Fruit fly (Drosophila melanogaster): ENCODE results near the gene CG15152.

DNA sequence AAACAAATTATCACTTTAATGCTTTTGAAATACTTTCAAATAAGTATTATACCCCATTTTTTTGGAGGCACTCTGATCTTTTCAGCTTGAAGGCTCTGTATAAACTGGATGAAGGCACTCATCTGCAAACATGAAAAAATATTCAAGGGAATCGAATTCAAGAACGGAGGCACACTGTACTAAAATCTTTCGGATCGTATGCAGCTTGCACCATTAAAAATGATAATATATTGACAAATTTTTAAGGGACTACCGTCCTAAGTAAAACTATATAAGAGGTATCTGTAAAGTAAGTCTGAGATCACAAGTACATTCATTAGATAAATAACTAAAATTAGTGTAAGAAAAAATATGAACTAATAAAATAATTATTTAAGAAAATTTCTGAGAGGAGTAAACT is 1.3 kb upstream of the CG15152 start, which contains the start of gene CG44476:
- TF ChIP-seq ttk (optimal IDR thresholded peaks at IDR 0.05): no peak
- no peak for TF ChIP-seq insv (optimal IDR thresholded peaks at IDR 0.05)
- TF ChIP-seq Sin3A (optimal IDR thresholded peaks at IDR 0.05): no peak

Data from Kc167 (cell line).